Fruit fly (Drosophila melanogaster) whole organism, embryonic: ENCODE data around the gene SpdS.
A peak's percentile ranks its signal among the peaks of the same experiment; 100 is the strongest.

Experiments used
- Aef1 ChIP-seq: fragments of 200-800 bp; sonication (Bioruptor generic); IDR thresholded peaks from 3 replicates; pipeline ENCODE4 v1.3.6; 2022; ENCODE audit warnings: missing biosample characterization, missing genetic modification characterization
- Atf-2 ChIP-seq: fragments of 200-800 bp; sonication (Bioruptor generic); optimal IDR thresholded peaks from 2 replicates; lab custom pipeline; 2016; ENCODE audit warnings: missing biosample characterization, missing genetic modification characterization
- C15 ChIP-seq: fragments of 200-800 bp; sonication (Bioruptor generic); IDR thresholded peaks from 3 replicates; pipeline ENCODE4 v1.3.6; 2022; ENCODE audit warnings: missing biosample characterization, missing genetic modification characterization
- CG10366 ChIP-seq: fragments of 200-800 bp; sonication (Bioruptor generic); IDR thresholded peaks from 2 replicates; pipeline ENCODE4 v1.3.6; 2022; ENCODE audit warnings: missing biosample characterization, missing genetic modification characterization
- CG10543 ChIP-seq: fragments of 200-800 bp; sonication (Bioruptor generic); optimal IDR thresholded peaks from 3 replicates; lab custom pipeline; 2017; ENCODE audit warnings: missing biosample characterization, mild to moderate bottlenecking, missing genetic modification characterization, moderate library complexity
- CG13287 ChIP-seq: fragments of 200-800 bp; sonication (Bioruptor generic); IDR thresholded peaks from 2 replicates; pipeline ENCODE4 v1.3.6; 2022; ENCODE audit warnings: missing biosample characterization, missing genetic modification characterization; ENCODE audit not compliant: partially characterized antibody
- CG1603 ChIP-seq: fragments of 200-800 bp; sonication (Bioruptor generic); optimal IDR thresholded peaks from 2 replicates; lab custom pipeline; 2019; ENCODE audit warnings: missing biosample characterization, mild to moderate bottlenecking, missing genetic modification characterization, moderate library complexity
- CG16813 ChIP-seq: fragments of 200-800 bp; sonication (Bioruptor generic); IDR thresholded peaks from 3 replicates; pipeline ENCODE4 v1.3.6; 2022; ENCODE audit warnings: missing biosample characterization, missing genetic modification characterization; ENCODE audit not compliant: partially characterized antibody
- CG17568 ChIP-seq: fragments of 200-800 bp; sonication (Bioruptor generic); optimal IDR thresholded peaks from 2 replicates; lab custom pipeline; 2018; ENCODE audit warnings: missing biosample characterization, mild to moderate bottlenecking, missing genetic modification characterization, moderate library complexity
- CG17912 ChIP-seq: fragments of 200-800 bp; sonication (Bioruptor generic); optimal IDR thresholded peaks from 2 replicates; lab custom pipeline; 2018; ENCODE audit warnings: missing biosample characterization, mild to moderate bottlenecking, missing genetic modification characterization
- CG31224 ChIP-seq: fragments of 200-800 bp; sonication (Bioruptor generic); IDR thresholded peaks from 2 replicates; pipeline ENCODE4 v1.3.6; 2022; ENCODE audit warnings: missing biosample characterization, missing genetic modification characterization
- CG31388 ChIP-seq: fragments of 200-800 bp; sonication (Bioruptor generic); optimal IDR thresholded peaks from 2 replicates; lab custom pipeline; 2016; ENCODE audit warnings: missing biosample characterization, missing genetic modification characterization
- CG7839 ChIP-seq: fragments of 200-800 bp; sonication (Bioruptor generic); optimal IDR thresholded peaks from 3 replicates; lab custom pipeline; 2018; ENCODE audit warnings: missing biosample characterization, mild to moderate bottlenecking, missing genetic modification characterization, moderate library complexity
- CG8388 ChIP-seq: fragments of 200-800 bp; sonication (Bioruptor generic); optimal IDR thresholded peaks from 2 replicates; lab custom pipeline; 2019; ENCODE audit warnings: missing biosample characterization, mild to moderate bottlenecking, missing genetic modification characterization, moderate library complexity
- CG9817 ChIP-seq: fragments of 200-800 bp; sonication (Bioruptor generic); optimal IDR thresholded peaks from 2 replicates; lab custom pipeline; 2018; ENCODE audit warnings: missing biosample characterization, mild to moderate bottlenecking, missing genetic modification characterization, moderate library complexity
- CkIIα-i1 ChIP-seq: fragments of 200-800 bp; sonication (Bioruptor generic); IDR thresholded peaks from 2 replicates; pipeline ENCODE4 v1.3.6; 2022; ENCODE audit warnings: missing biosample characterization, missing genetic modification characterization
- Dek ChIP-seq: fragments of 200-800 bp; sonication (Bioruptor generic); optimal IDR thresholded peaks from 3 replicates; lab custom pipeline; 2019; ENCODE audit warnings: missing biosample characterization, mild to moderate bottlenecking, missing genetic modification characterization, moderate library complexity
- HLH4C ChIP-seq: fragments of 200-800 bp; sonication (Bioruptor generic); IDR thresholded peaks from 3 replicates; pipeline ENCODE4 v1.3.6; 2022; ENCODE audit warnings: missing biosample characterization, missing genetic modification characterization; ENCODE audit not compliant: partially characterized antibody
- Jarid2 ChIP-seq: fragments of 200-800 bp; sonication (Bioruptor generic); optimal IDR thresholded peaks from 3 replicates; lab custom pipeline; 2017; ENCODE audit warnings: mild to moderate bottlenecking, missing biosample characterization, missing genetic modification reagents, missing genetic modification characterization
- MESR4 ChIP-seq: fragments of 200-800 bp; sonication (Bioruptor generic); optimal IDR thresholded peaks from 2 replicates; lab custom pipeline; 2018; ENCODE audit warnings: missing biosample characterization, mild to moderate bottlenecking, missing genetic modification characterization, moderate library complexity
- Nf-YB ChIP-seq: fragments of 200-800 bp; sonication (Bioruptor generic); optimal IDR thresholded peaks from 3 replicates; lab custom pipeline; 2019; ENCODE audit warnings: missing biosample characterization, mild to moderate bottlenecking, missing genetic modification characterization, moderate library complexity
- Nf-YC ChIP-seq: fragments of 200-800 bp; optimal IDR thresholded peaks from 3 replicates; lab custom pipeline; 2019; ENCODE audit warnings: missing biosample characterization, mild to moderate bottlenecking, missing genetic modification characterization, moderate library complexity
- Optix ChIP-seq: fragments of 200-800 bp; sonication (Bioruptor generic); IDR thresholded peaks from 3 replicates; pipeline ENCODE4 v1.3.6; 2022; ENCODE audit warnings: missing biosample characterization, missing genetic modification characterization
- Ravus ChIP-seq: fragments of 200-800 bp; sonication (Bioruptor generic); IDR thresholded peaks from 2 replicates; pipeline ENCODE4 v1.3.6; 2022; ENCODE audit warnings: missing biosample characterization, missing genetic modification characterization
- Sry-δ ChIP-seq: fragments of 200-800 bp; sonication (Bioruptor generic); optimal IDR thresholded peaks from 2 replicates; lab custom pipeline; 2016; ENCODE audit warnings: missing biosample characterization, missing genetic modification characterization
- Usf ChIP-seq: fragments of 200-800 bp; sonication (Bioruptor generic); optimal IDR thresholded peaks from 2 replicates; lab custom pipeline; 2017; ENCODE audit warnings: missing genotype, missing biosample characterization, missing genetic modification characterization
- Vsx1 ChIP-seq: fragments of 200-800 bp; sonication (Bioruptor generic); optimal IDR thresholded peaks from 2 replicates; lab custom pipeline; 2017; ENCODE audit warnings: missing biosample characterization, mild to moderate bottlenecking, missing genetic modification characterization, missing genetic modification reagents
- bab2 ChIP-seq: fragments of 200-800 bp; sonication (Bioruptor generic); optimal IDR thresholded peaks from 2 replicates; lab custom pipeline; 2016; ENCODE audit warnings: missing biosample characterization, missing genetic modification characterization
- fru ChIP-seq: fragments of >200 bp; optimal IDR thresholded peaks from 2 replicates; lab custom pipeline; 2017
- gsb-n ChIP-seq: fragments of 200-800 bp; sonication (Bioruptor generic); optimal IDR thresholded peaks from 3 replicates; lab custom pipeline; 2018; ENCODE audit warnings: missing biosample characterization, mild to moderate bottlenecking, missing genetic modification characterization
- kah ChIP-seq: fragments of 200-800 bp; sonication (Bioruptor generic); optimal IDR thresholded peaks from 2 replicates; lab custom pipeline; 2018; ENCODE audit warnings: missing biosample characterization, mild to moderate bottlenecking, missing genetic modification characterization
- kni ChIP-seq: fragments of 200-800 bp; sonication (Bioruptor generic); optimal IDR thresholded peaks from 3 replicates; lab custom pipeline; 2017; ENCODE audit warnings: mild to moderate bottlenecking, missing biosample characterization, missing genetic modification reagents, missing genetic modification characterization
- mld ChIP-seq: fragments of 200-800 bp; sonication (Bioruptor generic); IDR thresholded peaks from 3 replicates; pipeline ENCODE4 v1.3.6; 2022; ENCODE audit warnings: missing biosample characterization, missing genetic modification characterization; ENCODE audit not compliant: partially characterized antibody
- pfk ChIP-seq: fragments of 200-800 bp; sonication (Bioruptor generic); optimal IDR thresholded peaks from 2 replicates; lab custom pipeline; 2018; ENCODE audit warnings: missing biosample characterization, mild to moderate bottlenecking, missing genetic modification characterization, moderate library complexity
- ro ChIP-seq: fragments of 200-800 bp; sonication (Bioruptor generic); IDR thresholded peaks from 2 replicates; pipeline ENCODE4 v1.3.6; 2022; ENCODE audit warnings: missing biosample characterization, missing genetic modification characterization
- scrt ChIP-seq: fragments of 200-800 bp; sonication (Bioruptor generic); optimal IDR thresholded peaks from 2 replicates; lab custom pipeline; 2018; ENCODE audit warnings: missing biosample characterization, mild to moderate bottlenecking, missing genetic modification characterization, moderate library complexity
- tin ChIP-seq: fragments of 200-800 bp; sonication (Bioruptor generic); optimal IDR thresholded peaks from 3 replicates; lab custom pipeline; 2016; ENCODE audit warnings: missing biosample characterization, missing genetic modification characterization
- tll ChIP-seq, 2 experiments: fragments of 200-800 bp in 1 of 2; fragments of >200 bp in 1 of 2; sonication (Bioruptor generic) in 1 of 2; optimal IDR thresholded peaks; 2 replicates each; lab custom pipeline; 2017 to 2019; ENCODE audit warnings: missing biosample characterization in 2 of 2, missing genetic modification characterization in 2 of 2, mild to moderate bottlenecking in 1 of 2, moderate library complexity in 1 of 2
- trh ChIP-seq: fragments of 200-800 bp; sonication (Bioruptor generic); optimal IDR thresholded peaks from 2 replicates; lab custom pipeline; 2016; ENCODE audit warnings: missing biosample characterization, missing genetic modification characterization
- zen ChIP-seq: fragments of 200-800 bp; sonication (Bioruptor generic); optimal IDR thresholded peaks from 3 replicates; lab custom pipeline; 2018; ENCODE audit warnings: missing biosample characterization, mild to moderate bottlenecking, missing genetic modification characterization, moderate library complexity
- zen2 ChIP-seq: fragments of 200-800 bp; sonication (Bioruptor generic); IDR thresholded peaks from 3 replicates; pipeline ENCODE4 v1.3.6; 2022; ENCODE audit warnings: missing biosample characterization, missing genetic modification characterization; ENCODE audit not compliant: partially characterized antibody
- zf30C ChIP-seq: fragments of 200-800 bp; sonication (Bioruptor generic); optimal IDR thresholded peaks from 3 replicates; lab custom pipeline; 2018; ENCODE audit warnings: missing biosample characterization, mild to moderate bottlenecking, missing genetic modification characterization

SpdS gene

dm6 chr3R:9618331-9618730, 13.1 kb upstream of the SpdS start (continued):
- peak; percentile 5 for TF ChIP-seq CG17568
- TF ChIP-seq mld = no peak
- peak; percentile 28 for TF ChIP-seq Dek
- TF ChIP-seq tin (GFP tag; lab: Kevin White, UChicago) = peak; percentile 76
- peak; percentile 30 for TF ChIP-seq kni (GFP tag; lab: Kevin White, UChicago)
- no peak for TF ChIP-seq zf30C (GFP tag; lab: Kevin White, UChicago)
- TF ChIP-seq Aef1 = peak; percentile 65; the same call in 2 of the 3 replicates
- no peak for TF ChIP-seq pfk (GFP tag; lab: Kevin White, UChicago)
- TF ChIP-seq CG31388 (GFP tag; lab: Kevin White, UChicago) = peak; percentile 25
- TF ChIP-seq Jarid2 (GFP tag; lab: Kevin White, UChicago) = peak; percentile 32
- TF ChIP-seq Nf-YB (GFP tag; lab: Kevin White, UChicago) = peak; percentile 44
- peak; percentile 66 for TF ChIP-seq gsb-n (tag; lab: Kevin White, UChicago)
- TF ChIP-seq zen = peak; percentile 76
- TF ChIP-seq Optix (GFP tag; lab: Robert Waterston, UW) = peak; percentile 89
- TF ChIP-seq CG17912 (GFP tag; lab: Kevin White, UChicago) = no peak
- TF ChIP-seq Vsx1 (GFP tag; lab: Kevin White, UChicago) = no peak
- TF ChIP-seq CG7839 (tag; lab: Kevin White, UChicago) = peak; percentile 80
- peak; percentile 27 for TF ChIP-seq Sry-δ (GFP tag; lab: Kevin White, UChicago)
- TF ChIP-seq zen2 (GFP tag; lab: Robert Waterston, UW) = no peak
- peak; percentile 58 for TF ChIP-seq Atf-2 (GFP tag; lab: Kevin White, UChicago)
- TF ChIP-seq CG10366 (GFP tag; lab: Robert Waterston, UW) = peak; percentile 83
- 0 out of 2 replicates have a peak, but pooled peaks have one; percentile 17 for TF ChIP-seq CkIIα-i1
- TF ChIP-seq scrt = peak; percentile 30
- peak; percentile 63 for TF ChIP-seq CG9817
- TF ChIP-seq MESR4 = no peak
- TF ChIP-seq C15 (GFP tag; lab: Robert Waterston, UW) = peak; percentile 10; the same call in 1 of the 3 replicates
- peak; percentile 9 for TF ChIP-seq Usf (GFP tag; lab: Kevin White, UChicago)
- TF ChIP-seq bab2 (GFP tag; lab: Kevin White, UChicago) = peak; percentile 76
- TF ChIP-seq CG10543 = no peak
- peak; percentile 73 for TF ChIP-seq CG8388 (GFP tag; lab: Kevin White, UChicago)
- no peak for TF ChIP-seq CG13287 (GFP tag; lab: Robert Waterston, UW)
- peak; percentile 87 for TF ChIP-seq CG1603 (tag; lab: Kevin White, UChicago)
- TF ChIP-seq HLH4C = no peak
- TF ChIP-seq ro (GFP tag; lab: Robert Waterston, UW) = peak; percentile 74
- peak; percentile 51 for TF ChIP-seq kah
- peak; percentile 16 for TF ChIP-seq Nf-YC (tag; lab: Kevin White, UChicago)
- TF ChIP-seq Ravus (GFP tag; lab: Robert Waterston, UW) = no peak
- 0 out of 2 replicates have a peak, but pooled peaks have one; percentile 15 for TF ChIP-seq CG31224 (GFP tag; lab: Robert Waterston, UW)
- TF ChIP-seq tll (GFP tag; optimal IDR thresholded peaks at IDR 0.05; lab: Kevin White, UChicago) = no peak
- TF ChIP-seq trh (GFP tag; lab: Kevin White, UChicago) = peak; percentile 23
- no peak for TF ChIP-seq CG16813 (GFP tag; lab: Robert Waterston, UW)
- no peak for TF ChIP-seq fru (lab: Kevin White, UChicago)
